Fruit fly (Drosophila melanogaster) whole organism: ENCODE results near the gene Arp6.

Experiments
- CG8478 ChIP-seq: fragments of >200 bp; optimal IDR thresholded peaks from 2 replicates; lab custom pipeline; 2018; ENCODE audit warnings: inconsistent platforms
- Dll ChIP-seq: fragments of >200 bp; optimal IDR thresholded peaks from 2 replicates; lab custom pipeline; 2017
- EcR ChIP-seq, 2 experiments: fragments of >200 bp; optimal IDR thresholded peaks; 2 replicates each; lab custom pipeline; 2017; ENCODE audit warnings: missing biosample characterization in 2 of 2, missing genetic modification characterization in 2 of 2, missing genetic modification reagents in 2 of 2
- pan ChIP-seq: fragments of >200 bp; optimal IDR thresholded peaks from 2 replicates; lab custom pipeline; 2017
- psq ChIP-seq: fragments of >200 bp; optimal IDR thresholded peaks from 2 replicates; lab custom pipeline; 2017
- usp ChIP-seq: fragments of >200 bp; optimal IDR thresholded peaks from 2 replicates; lab custom pipeline; 2017; ENCODE audit warnings: missing biosample characterization, missing genetic modification characterization, mixed read lengths

- TF ChIP-seq Dll (no peak), pan (lab: Kevin White, UChicago) (no peak), usp (no peak), EcR (GFP tag; optimal IDR thresholded peaks at IDR 0.05; lab: Kevin White, UChicago) (no peak), CG8478 (lab: Kevin White, UChicago) (no peak), psq (lab: Kevin White, UChicago) (no peak)
These were observed 9.2 kb upstream of the Arp6 start, which contains the start of the genes CG8944 and CCT6 for dm6 chrX:15745905-15746681.
